Fruit fly (Drosophila melanogaster): ENCODE measurements around the gene Rab11.

Rab11 gene

DNA sequence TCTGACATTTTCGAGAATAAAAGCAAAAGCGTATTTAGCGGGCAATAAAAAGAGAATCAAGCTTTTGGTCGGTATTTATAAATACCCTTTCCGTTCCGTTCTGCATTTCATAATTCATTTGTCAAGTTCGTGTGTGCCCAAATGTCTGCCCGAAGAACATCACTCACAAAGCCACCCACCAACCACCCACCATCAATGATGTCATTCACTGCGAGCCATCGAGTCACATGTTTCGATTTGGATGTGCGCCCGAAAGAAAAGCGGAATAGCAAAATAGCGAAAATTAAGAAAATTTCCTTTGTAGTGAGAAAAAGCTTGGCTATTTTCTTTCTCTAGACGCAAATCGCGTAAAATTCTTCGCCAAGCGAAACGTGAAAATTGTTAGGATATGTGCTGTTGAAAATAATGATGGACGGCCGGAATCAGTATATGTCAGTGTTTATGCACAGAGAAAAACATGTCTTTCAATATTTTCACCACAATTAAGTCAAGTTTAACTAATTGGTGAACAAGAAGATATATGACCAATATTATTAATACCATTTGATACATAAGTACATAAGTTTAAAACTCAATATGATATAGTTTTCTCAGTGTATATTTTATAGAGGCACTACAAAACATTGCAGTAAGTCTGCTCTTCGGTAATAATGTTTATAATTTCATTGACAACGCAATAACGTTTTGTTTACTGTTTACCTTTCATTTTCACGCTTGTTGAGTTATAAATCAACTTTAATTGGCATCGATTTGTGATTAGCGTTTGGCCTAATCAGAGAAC, 40.1 kb downstream of the Rab11 start (continued):
- TF ChIP-seq Neu2 (GFP tag; optimal IDR thresholded peaks at IDR 0.05; ENCODE audit: borderline replicate concordance) (no peak), CG12942 (GFP tag; optimal IDR thresholded peaks at IDR 0.05) (peak; percentile 33), CG3281 (GFP tag; optimal IDR thresholded peaks at IDR 0.05) (peak; percentile 73), Atf6 (GFP tag; IDR thresholded peaks at IDR 0.05) (peak; percentile 63; the same call in 1 of the 2 replicates), btn (GFP tag; optimal IDR thresholded peaks at IDR 0.05) (no peak), Eip74EF (GFP tag; optimal IDR thresholded peaks at IDR 0.05) (peak in 1 of 2 experiments; percentile 34), grn (GFP tag; optimal IDR thresholded peaks at IDR 0.05) (no peak), B-H1 (GFP tag; IDR thresholded peaks at IDR 0.05) (peak; percentile 50; the same call in 1 of the 3 replicates), CG14860 (GFP tag; IDR thresholded peaks at IDR 0.05; ENCODE audit: partially characterized antibody) (no peak), tio (GFP tag; optimal IDR thresholded peaks at IDR 0.05) (peak; percentile 49), CG2120 (GFP tag; optimal IDR thresholded peaks at IDR 0.05) (peak; percentile 81), ERR (GFP tag; optimal IDR thresholded peaks at IDR 0.05) (no peak), Asciz (GFP tag; optimal IDR thresholded peaks at IDR 0.05) (peak; percentile 42), Bteb2 (GFP tag; optimal IDR thresholded peaks at IDR 0.05) (peak; percentile 45), Pdp1 (GFP tag; optimal IDR thresholded peaks at IDR 0.05) (peak; percentile 2 to 55), Doc2 (GFP tag; IDR thresholded peaks at IDR 0.05) (no peak), cato (GFP tag; optimal IDR thresholded peaks at IDR 0.05; ENCODE audit: borderline replicate concordance) (no peak), CG32772 (GFP tag; IDR thresholded peaks at IDR 0.05) (peak; percentile 58; the same call in 1 of the 2 replicates), Dip3 (GFP tag; optimal IDR thresholded peaks at IDR 0.05) (peak; percentile 9), CG32767 (GFP tag; IDR thresholded peaks at IDR 0.05) (no peak), CG14050 (GFP tag; IDR thresholded peaks at IDR 0.05) (0 out of 3 replicates have a peak, but pooled peaks have one; percentile 15), YL-1 (GFP tag; optimal IDR thresholded peaks at IDR 0.05) (no peak), gcm (GFP tag; optimal IDR thresholded peaks at IDR 0.05) (peak; percentile 26), Antp (GFP tag; optimal IDR thresholded peaks at IDR 0.05) (no peak), zfh2 (GFP tag; optimal IDR thresholded peaks at IDR 0.05) (peak; percentile 7), CG4404 (GFP tag; IDR thresholded peaks at IDR 0.05) (no peak), CG17385 (GFP tag; optimal IDR thresholded peaks at IDR 0.05) (peak; percentile 60), Optix (GFP tag; IDR thresholded peaks at IDR 0.05) (no peak), CG15601 (tag; optimal IDR thresholded peaks at IDR 0.05) (no peak), CG8924 (tag; optimal IDR thresholded peaks at IDR 0.05) (peak; percentile 53), CG33213 (GFP tag; optimal IDR thresholded peaks at IDR 0.05) (no peak), ken (GFP tag; IDR thresholded peaks at IDR 0.05) (no peak), pnt (GFP tag; optimal IDR thresholded peaks at IDR 0.05) (no peak), MTF-1 (GFP tag; optimal IDR thresholded peaks at IDR 0.05; ENCODE audit: borderline replicate concordance) (no peak), sim (GFP tag; IDR thresholded peaks at IDR 0.05) (0 out of 2 replicates have a peak, but pooled peaks have one; percentile 4), sna (GFP tag; IDR thresholded peaks at IDR 0.05; ENCODE audit: partially characterized antibody) (no peak), CG10654 (GFP tag; optimal IDR thresholded peaks at IDR 0.05) (peak; percentile 20), CG13296 (GFP tag; optimal IDR thresholded peaks at IDR 0.05) (peak; percentile 44), mld (GFP tag; IDR thresholded peaks at IDR 0.05; ENCODE audit: partially characterized antibody) (no peak), cwo (GFP tag; optimal IDR thresholded peaks at IDR 0.05) (peak; percentile 83), Gsc (GFP tag; IDR thresholded peaks at IDR 0.05) (no peak), Lim3 (GFP tag; IDR thresholded peaks at IDR 0.05) (no peak), CG4282 (GFP tag; optimal IDR thresholded peaks at IDR 0.05) (no peak), prd (optimal IDR thresholded peaks at IDR 0.05) (no peak), prd (GFP tag; IDR thresholded peaks at IDR 0.05) (peak; percentile 49; the same call in 2 of the 3 replicates), Usf (GFP tag; optimal IDR thresholded peaks at IDR 0.05) (no peak), CG17361 (GFP tag; IDR thresholded peaks at IDR 0.05) (peak; percentile 58; the same call in 2 of the 3 replicates), usp (GFP tag; optimal IDR thresholded peaks at IDR 0.05) (no peak), CG8290 (GFP tag; optimal IDR thresholded peaks at IDR 0.05) (no peak), CG8290 (tag; optimal IDR thresholded peaks at IDR 0.05) (peak in 1 of 2 experiments; percentile 77)

All from whole organism, embryonic.